Fruit fly (Drosophila melanogaster): ENCODE results near the gene CG10713.

Gene CG10713

DNA sequence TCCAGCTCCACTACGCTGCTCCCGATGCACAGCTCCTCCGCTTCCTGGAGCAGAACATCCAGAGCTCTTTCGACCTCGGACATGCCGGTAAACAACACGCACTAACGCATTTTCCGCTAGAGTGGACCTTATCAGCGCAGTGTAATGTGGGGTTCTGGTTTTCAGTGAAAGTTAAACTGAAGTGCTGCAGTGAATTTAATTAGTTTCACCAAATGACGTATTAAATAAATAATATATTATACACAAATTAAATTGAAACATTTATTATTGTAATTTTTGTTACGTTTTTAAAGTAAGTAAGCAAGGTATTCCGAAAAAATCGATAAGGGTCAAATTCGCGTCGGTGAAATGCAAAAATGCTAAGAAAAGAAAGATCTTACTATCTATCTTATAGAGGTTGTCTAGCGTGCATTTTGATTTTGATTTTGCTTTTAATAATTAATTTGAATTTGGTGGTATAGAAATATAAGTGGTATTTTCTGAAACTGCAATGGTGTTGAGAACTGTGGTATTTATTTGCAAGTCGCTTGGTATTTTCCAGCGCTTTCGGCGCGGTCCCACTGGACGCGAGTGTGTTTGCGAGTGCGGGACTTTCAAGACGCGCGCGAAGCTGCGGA, 15.3 kb upstream of the CG10713 start, which contains the start of the genes JMJD7 and CG10738 (continued):
- no peak for TF ChIP-seq bbx (GFP tag; IDR thresholded peaks at IDR 0.05; ENCODE audit: partially characterized antibody)
- peak; percentile 28 for TF ChIP-seq CG13775 (GFP tag; optimal IDR thresholded peaks at IDR 0.05)
- TF ChIP-seq vnd (GFP tag; IDR thresholded peaks at IDR 0.05; ENCODE audit: partially characterized antibody) = no peak
- TF ChIP-seq CG11093 (GFP tag; IDR thresholded peaks at IDR 0.05) = peak; percentile 42; the same call in 2 of the 3 replicates
- TF ChIP-seq Xrp1 (GFP tag; IDR thresholded peaks at IDR 0.05) = peak; percentile 66
- peak; percentile 43 for TF ChIP-seq CG6683 (GFP tag; optimal IDR thresholded peaks at IDR 0.05)
- TF ChIP-seq row (GFP tag; IDR thresholded peaks at IDR 0.05) = peak; percentile 64
- TF ChIP-seq BEAF-32 (GFP tag; optimal IDR thresholded peaks at IDR 0.05) = peak; percentile 5
- no peak for TF ChIP-seq dm (GFP tag; optimal IDR thresholded peaks at IDR 0.05)
- peak; percentile 86 for TF ChIP-seq CG11456 (GFP tag; IDR thresholded peaks at IDR 0.05)
- no peak for TF ChIP-seq CG1602 (GFP tag; optimal IDR thresholded peaks at IDR 0.05)
- no peak for TF ChIP-seq hbn (GFP tag; IDR thresholded peaks at IDR 0.05; ENCODE audit: partially characterized antibody)
- no peak for TF ChIP-seq tx (GFP tag; optimal IDR thresholded peaks at IDR 0.05)
- no peak for TF ChIP-seq az2 (GFP tag; optimal IDR thresholded peaks at IDR 0.05)
- TF ChIP-seq Dll (GFP tag; IDR thresholded peaks at IDR 0.05; ENCODE audit: partially characterized antibody) = no peak
- TF ChIP-seq CG3995 (GFP tag; optimal IDR thresholded peaks at IDR 0.05) = no peak
- TF ChIP-seq en (GFP tag; optimal IDR thresholded peaks at IDR 0.05) = no peak
- TF ChIP-seq MTF-1 (GFP tag; optimal IDR thresholded peaks at IDR 0.05; ENCODE audit: borderline replicate concordance) = peak; percentile 23
- TF ChIP-seq D (optimal IDR thresholded peaks at IDR 0.05) = no peak
- TF ChIP-seq D (GFP tag; optimal IDR thresholded peaks at IDR 0.05) = peak; percentile 68
- TF ChIP-seq CG1792 (GFP tag; optimal IDR thresholded peaks at IDR 0.05) = no peak
- TF ChIP-seq dan (GFP tag; IDR thresholded peaks at IDR 0.05) = no peak
- no peak for TF ChIP-seq scrt (GFP tag; optimal IDR thresholded peaks at IDR 0.05)
- no peak for TF ChIP-seq TFAM (GFP tag; optimal IDR thresholded peaks at IDR 0.05)
- TF ChIP-seq CG4820 (GFP tag; optimal IDR thresholded peaks at IDR 0.05) = peak; percentile 62
- no peak for TF ChIP-seq NC2β (GFP tag; optimal IDR thresholded peaks at IDR 0.05)
- no peak for TF ChIP-seq CG14860 (GFP tag; IDR thresholded peaks at IDR 0.05; ENCODE audit: partially characterized antibody)
- no peak for TF ChIP-seq inv (GFP tag; IDR thresholded peaks at IDR 0.05; ENCODE audit: partially characterized antibody)
- peak; percentile 77 for TF ChIP-seq CG1024 (GFP tag; IDR thresholded peaks at IDR 0.05)
- TF ChIP-seq CG4730 (GFP tag; IDR thresholded peaks at IDR 0.05) = peak; percentile 52; the same call in 1 of the 2 replicates
- TF ChIP-seq lola (GFP tag; optimal IDR thresholded peaks at IDR 0.05) = no peak
- TF ChIP-seq ab (GFP tag; optimal IDR thresholded peaks at IDR 0.05) = no peak
- TF ChIP-seq Hr3 (GFP tag; optimal IDR thresholded peaks at IDR 0.05) = no peak
- TF ChIP-seq CG13624 (GFP tag; optimal IDR thresholded peaks at IDR 0.05) = no peak
- peak; percentile 51; the same call in 1 of the 2 replicates for TF ChIP-seq CG16779 (GFP tag; IDR thresholded peaks at IDR 0.05)
- TF ChIP-seq CG5245 (GFP tag; optimal IDR thresholded peaks at IDR 0.05) = peak; percentile 73
- no peak for TF ChIP-seq exex (tag; optimal IDR thresholded peaks at IDR 0.05)
- TF ChIP-seq grn (GFP tag; optimal IDR thresholded peaks at IDR 0.05) = no peak
- TF ChIP-seq CG12942 (GFP tag; optimal IDR thresholded peaks at IDR 0.05) = no peak
- no peak; the same call in 2 of the 3 replicates for TF ChIP-seq croc (GFP tag; conservative IDR thresholded peaks at IDR 0.05)
- TF ChIP-seq z (GFP tag; IDR thresholded peaks at IDR 0.05) = no peak
- TF ChIP-seq CG3407 (GFP tag; optimal IDR thresholded peaks at IDR 0.05) = no peak
- TF ChIP-seq dati (GFP tag; IDR thresholded peaks at IDR 0.05) = peak; percentile 66; the same call in 1 of the 2 replicates
- TF ChIP-seq Ssrp (tag; optimal IDR thresholded peaks at IDR 0.05) = no peak
- TF ChIP-seq mirr (GFP tag; optimal IDR thresholded peaks at IDR 0.05) = peak; percentile 27
- TF ChIP-seq vvl (GFP tag; IDR thresholded peaks at IDR 0.05) = peak; percentile 88
- peak; percentile 68 for TF ChIP-seq nom (GFP tag; optimal IDR thresholded peaks at IDR 0.05)
- TF ChIP-seq Ada2b (GFP tag; IDR thresholded peaks at IDR 0.05) = peak; percentile 84
- TF ChIP-seq Sin3A (optimal IDR thresholded peaks at IDR 0.05) = peak; percentile 22
- no peak for TF ChIP-seq Jarid2 (GFP tag; optimal IDR thresholded peaks at IDR 0.05)
